Worm (Caenorhabditis elegans): ENCODE results near the gene gcc-1.

Gene gcc-1

ce11 chrX:3127626-3128142, 32.1 kb upstream of the gcc-1 start (continued):
- TF ChIP-seq hlh-17 (GFP tag; optimal IDR thresholded peaks at IDR 0.05; ENCODE audit: borderline replicate concordance) (no peak), skn-1 (tag; optimal IDR thresholded peaks at IDR 0.05) (peak; percentile 79), ceh-82 (tag; optimal IDR thresholded peaks at IDR 0.05) (peak; percentile 86 to 92 (median 87)), dsc-1 (tag; optimal IDR thresholded peaks at IDR 0.05) (peak; percentile 86), lir-3 (tag; optimal IDR thresholded peaks at IDR 0.05; ENCODE audit: poor library complexity) (peak; percentile 89), vab-15 (tag; optimal IDR thresholded peaks at IDR 0.05) (peak; percentile 49), egl-13 (tag; optimal IDR thresholded peaks at IDR 0.05) (peak; percentile 86), ztf-11 (tag; optimal IDR thresholded peaks at IDR 0.05) (peak in 1 of 2 experiments; percentile 80), snpc-4 (tag; optimal IDR thresholded peaks at IDR 0.05) (peak; percentile 18), aha-1 (tag; optimal IDR thresholded peaks at IDR 0.05) (no peak), efl-3 (GFP tag; optimal IDR thresholded peaks at IDR 0.05) (no peak), aly-2 (tag; optimal IDR thresholded peaks at IDR 0.05) (peak; percentile 80), nhr-71 (tag; optimal IDR thresholded peaks at IDR 0.05) (peak; percentile 97), sup-37 (GFP tag; optimal IDR thresholded peaks at IDR 0.05) (no peak), Y116A8C.19 (tag; optimal IDR thresholded peaks at IDR 0.05; ENCODE audit: borderline replicate concordance) (no peak), nhr-85 (tag) (peak; percentile 95), jun-1 (tag; optimal IDR thresholded peaks at IDR 0.05) (peak; percentile 96), pag-3 (tag; optimal IDR thresholded peaks at IDR 0.05; ENCODE audit: borderline replicate concordance, insufficient read depth) (peak; percentile 61), ceh-63 (GFP tag; optimal IDR thresholded peaks at IDR 0.05) (no peak), lin-35 (GFP tag; optimal IDR thresholded peaks at IDR 0.05) (peak; percentile 79 to 86), lin-13 (GFP tag; optimal IDR thresholded peaks at IDR 0.05) (peak; percentile 88), elt-2 (tag; optimal IDR thresholded peaks at IDR 0.05) (peak; percentile 60), mab-9 (GFP tag; IDR thresholded peaks at IDR 0.05) (peak; percentile 58; the same call in 1 of the 2 replicates), unc-98 (GFP tag; IDR thresholded peaks at IDR 0.05) (no peak), ama-1 (optimal IDR thresholded peaks at IDR 0.05) (no peak), alr-1 (tag; optimal IDR thresholded peaks at IDR 0.05; ENCODE audit: borderline replicate concordance) (no peak), blmp-1 (tag; optimal IDR thresholded peaks at IDR 0.05) (peak; percentile 96), ztf-4 (tag; optimal IDR thresholded peaks at IDR 0.05) (peak; percentile 80), swsn-7 (tag; optimal IDR thresholded peaks at IDR 0.05) (peak; percentile 93), elt-3 (tag; optimal IDR thresholded peaks at IDR 0.05) (peak in 5 of 6 experiments; percentile 22 to 86 (median 58)), pqm-1 (tag; optimal IDR thresholded peaks at IDR 0.05) (peak; percentile 73), lin-39 (tag; optimal IDR thresholded peaks at IDR 0.05) (no peak), zag-1 (tag; optimal IDR thresholded peaks at IDR 0.05) (peak; percentile 87), nhr-237 (tag; optimal IDR thresholded peaks at IDR 0.05) (peak; percentile 88), efl-1 (optimal IDR thresholded peaks at IDR 0.05) (peak; percentile 64 to 72), efl-1 (GFP tag; optimal IDR thresholded peaks at IDR 0.05 in 1 of 2) (peak; percentile 34 to 93), C16A3.4 (tag; optimal IDR thresholded peaks at IDR 0.05) (peak; percentile 95), F16B12.6 (tag; optimal IDR thresholded peaks at IDR 0.05) (peak; percentile 6), egl-27 (tag; optimal IDR thresholded peaks at IDR 0.05) (peak; percentile 85 to 90), xbp-1 (tag; optimal IDR thresholded peaks at IDR 0.05) (peak; percentile 84), nhr-76 (tag; optimal IDR thresholded peaks at IDR 0.05) (no peak), C04F5.9 (tag; optimal IDR thresholded peaks at IDR 0.05) (peak; percentile 4), hpl-2 (GFP tag; optimal IDR thresholded peaks at IDR 0.05) (peak; percentile 75), fkh-4 (tag; optimal IDR thresholded peaks at IDR 0.05; ENCODE audit: borderline replicate concordance) (peak; percentile 14), nhr-20 (tag; optimal IDR thresholded peaks at IDR 0.05) (peak; percentile 95), fos-1 (tag; optimal IDR thresholded peaks at IDR 0.05) (peak; percentile 88), lin-15B (tag; optimal IDR thresholded peaks at IDR 0.05) (peak; percentile 17)
